Worm (Caenorhabditis elegans) whole organism, midembryonic: Measurements from ENCODE around the gene T19C4.5.

ENCODE experiments used
- med-1 ChIP-seq: sonication (generic microtip); optimal IDR thresholded peaks from 2 replicates; lab custom pipeline; 2017; ENCODE audit warnings: missing genetic modification characterization, mild to moderate bottlenecking, missing compliant biosample characterization, antibody characterized with exemption, missing genetic modification reagents; ENCODE audit not compliant: insufficient read depth
- tab-1 ChIP-seq: fragments of 200-800 bp; sonication (Bioruptor generic); IDR thresholded peaks from 2 replicates; pipeline ENCODE4 v1.3.6; 2022; ENCODE audit warnings: missing genetic modification characterization, missing compliant biosample characterization

ce11 chrV:11149405-11149804 is 22.6 kb upstream of the T19C4.5 start, which contains the start of gene T19C4.1:
- TF ChIP-seq med-1, result no peak
- TF ChIP-seq tab-1 (GFP tag; lab: Robert Waterston, UW), result no peak
